Worm (Caenorhabditis elegans) whole organism, L4 larva: ENCODE measurements around the gene F56C3.9.

Experiments
- aly-2 ChIP-seq: sonication (generic microtip); optimal IDR thresholded peaks from 2 replicates; lab custom pipeline; 2018; ENCODE audit warnings: missing biosample characterization, missing genetic modification characterization
- daf-19 ChIP-seq: fragments of 200-800 bp; sonication (Bioruptor generic); conservative IDR thresholded peaks from 2 replicates; pipeline ENCODE4 v1.3.6; 2022; ENCODE audit warnings: missing genetic modification characterization, missing compliant biosample characterization
- fkh-10 ChIP-seq: fragments of 150-350 bp; optimal IDR thresholded peaks from 2 replicates; lab custom pipeline; 2014; ENCODE audit warnings: missing biosample characterization, missing genetic modification reagents, missing genetic modification characterization
- mdt-29 ChIP-seq: fragments of 200-800 bp; sonication (Bioruptor generic); IDR thresholded peaks from 2 replicates; pipeline ENCODE4 v1.3.6; 2022; ENCODE audit warnings: missing genetic modification reagents, missing genetic modification characterization, missing compliant biosample characterization
- nhr-111 ChIP-seq: fragments of 200-800 bp; sonication (Bioruptor generic); optimal IDR thresholded peaks from 2 replicates; lab custom pipeline; 2018; ENCODE audit warnings: mild to moderate bottlenecking, missing genetic modification characterization, missing compliant biosample characterization
- nhr-76 ChIP-seq: fragments of 150-350 bp; optimal IDR thresholded peaks from 2 replicates; lab custom pipeline; 2014; ENCODE audit warnings: missing biosample characterization, missing genetic modification characterization
- zag-1 ChIP-seq: fragments of 150-350 bp; optimal IDR thresholded peaks from 2 replicates; lab custom pipeline; 2014; ENCODE audit warnings: missing biosample characterization, missing genetic modification characterization
- ztf-11 ChIP-seq: fragments of 150-350 bp; optimal IDR thresholded peaks from 2 replicates; lab custom pipeline; 2014; ENCODE audit warnings: missing biosample characterization, missing genetic modification characterization

- no peak for TF ChIP-seq mdt-29 (GFP tag; lab: Robert Waterston, UW)
- no peak for TF ChIP-seq zag-1 (tag; lab: Kevin White, UChicago)
- no peak for TF ChIP-seq daf-19 (GFP tag; lab: Robert Waterston, UW)
- no peak for TF ChIP-seq fkh-10
- no peak for TF ChIP-seq aly-2 (tag; lab: Kevin White, UChicago)
- no peak for TF ChIP-seq nhr-76 (tag; lab: Kevin White, UChicago)
- TF ChIP-seq ztf-11 (tag; lab: Kevin White, UChicago), result no peak
- no peak for TF ChIP-seq nhr-111 (GFP tag; lab: Kevin White, UChicago)
Observed at ce11 chrX:1420524-1420923, 26.7 kb upstream of the F56C3.9 start.
